Fruit fly (Drosophila melanogaster) whole organism, embryonic: ENCODE results near the gene CG5937.

Experiments used
- ATbp ChIP-seq: fragments of 200-800 bp; sonication (Bioruptor generic); optimal IDR thresholded peaks from 2 replicates; lab custom pipeline; 2017; ENCODE audit warnings: missing biosample characterization, mild to moderate bottlenecking, missing genetic modification characterization, missing genetic modification reagents
- Aef1 ChIP-seq: fragments of 200-800 bp; sonication (Bioruptor generic); IDR thresholded peaks from 3 replicates; pipeline ENCODE4 v1.3.6; 2022; ENCODE audit warnings: missing biosample characterization, missing genetic modification characterization
- Antp ChIP-seq: fragments of 200-800 bp; sonication (Bioruptor generic); optimal IDR thresholded peaks from 3 replicates; lab custom pipeline; 2016; ENCODE audit warnings: missing biosample characterization, missing genetic modification characterization
- Atf-2 ChIP-seq: fragments of 200-800 bp; sonication (Bioruptor generic); optimal IDR thresholded peaks from 2 replicates; lab custom pipeline; 2016; ENCODE audit warnings: missing biosample characterization, missing genetic modification characterization
- B-H1 ChIP-seq: fragments of 200-800 bp; sonication (Bioruptor generic); IDR thresholded peaks from 3 replicates; pipeline ENCODE4 v1.3.6; 2022; ENCODE audit warnings: missing biosample characterization, missing genetic modification characterization
- CG10366 ChIP-seq: fragments of 200-800 bp; sonication (Bioruptor generic); IDR thresholded peaks from 2 replicates; pipeline ENCODE4 v1.3.6; 2022; ENCODE audit warnings: missing biosample characterization, missing genetic modification characterization
- CG13894 ChIP-seq: fragments of 200-800 bp; sonication (Bioruptor generic); optimal IDR thresholded peaks from 3 replicates; lab custom pipeline; 2018; ENCODE audit warnings: missing biosample characterization, mild to moderate bottlenecking, missing genetic modification characterization, moderate library complexity
- CG14441 ChIP-seq: fragments of 200-800 bp; sonication (Bioruptor generic); IDR thresholded peaks from 2 replicates; pipeline ENCODE4 v1.3.6; 2022; ENCODE audit warnings: missing biosample characterization, missing genetic modification characterization
- CG15269 ChIP-seq: fragments of 200-800 bp; sonication (Bioruptor generic); optimal IDR thresholded peaks from 2 replicates; lab custom pipeline; 2018; ENCODE audit warnings: missing biosample characterization, mild to moderate bottlenecking, missing genetic modification characterization, moderate library complexity
- CG30403 ChIP-seq: fragments of 200-800 bp; sonication (Bioruptor generic); optimal IDR thresholded peaks from 3 replicates; lab custom pipeline; 2016; ENCODE audit warnings: missing biosample characterization, missing genetic modification characterization
- CG31441 ChIP-seq: fragments of 200-800 bp; sonication (Bioruptor generic); IDR thresholded peaks from 2 replicates; pipeline ENCODE4 v1.3.6; 2022; ENCODE audit warnings: missing biosample characterization, missing genetic modification characterization
- CG3847 ChIP-seq: fragments of 200-800 bp; sonication (Bioruptor generic); IDR thresholded peaks from 2 replicates; pipeline ENCODE4 v1.3.6; 2022; ENCODE audit warnings: missing biosample characterization, missing genetic modification characterization
- CG4730 ChIP-seq: fragments of 200-800 bp; sonication (Bioruptor generic); IDR thresholded peaks from 2 replicates; pipeline ENCODE4 v1.3.6; 2022; ENCODE audit warnings: missing biosample characterization, missing genetic modification characterization
- CG5245 ChIP-seq: fragments of 200-800 bp; sonication (Bioruptor generic); optimal IDR thresholded peaks from 3 replicates; lab custom pipeline; 2016; ENCODE audit warnings: missing biosample characterization, missing genetic modification characterization
- CG6175 ChIP-seq: fragments of 200-800 bp; sonication (Bioruptor generic); IDR thresholded peaks from 3 replicates; pipeline ENCODE4 v1.3.6; 2022; ENCODE audit warnings: missing biosample characterization, missing genetic modification characterization
- CG8388 ChIP-seq: fragments of 200-800 bp; sonication (Bioruptor generic); optimal IDR thresholded peaks from 2 replicates; lab custom pipeline; 2019; ENCODE audit warnings: missing biosample characterization, mild to moderate bottlenecking, missing genetic modification characterization, moderate library complexity
- Chrac-16 ChIP-seq: fragments of 200-800 bp; sonication (Bioruptor generic); optimal IDR thresholded peaks from 3 replicates; lab custom pipeline; 2016; ENCODE audit warnings: missing biosample characterization, missing genetic modification characterization
- Drgx ChIP-seq: fragments of 200-800 bp; sonication (Bioruptor generic); IDR thresholded peaks from 2 replicates; pipeline ENCODE4 v1.3.6; 2022; ENCODE audit warnings: missing biosample characterization, missing genetic modification characterization
- Ets65A ChIP-seq: fragments of 200-800 bp; sonication (Bioruptor generic); peaks from one replicate; lab custom pipeline; 2016; ENCODE audit warnings: missing biosample characterization, missing genetic modification characterization
- Fer3 ChIP-seq: fragments of 200-800 bp; sonication (Bioruptor generic); optimal IDR thresholded peaks from 2 replicates; lab custom pipeline; 2018; ENCODE audit warnings: missing biosample characterization, mild to moderate bottlenecking, missing genetic modification characterization, moderate library complexity
- H15 ChIP-seq: fragments of 200-800 bp; sonication (Bioruptor generic); IDR thresholded peaks from 3 replicates; pipeline ENCODE4 v1.3.6; 2022; ENCODE audit warnings: missing biosample characterization, missing genetic modification characterization
- Pdp1 ChIP-seq, 2 experiments: fragments of 200-800 bp; sonication (Bioruptor generic); optimal IDR thresholded peaks; 3 replicates each; lab custom pipeline; 2016; ENCODE audit warnings: missing biosample characterization in 2 of 2, missing genetic modification characterization in 2 of 2, mild to moderate bottlenecking in 1 of 2, moderate library complexity in 1 of 2
- Ssrp ChIP-seq: fragments of 200-800 bp; sonication (Bioruptor generic); optimal IDR thresholded peaks from 2 replicates; lab custom pipeline; 2018; ENCODE audit warnings: missing biosample characterization, mild to moderate bottlenecking, missing genetic modification characterization, moderate library complexity
- Xrp1 ChIP-seq: fragments of 200-800 bp; sonication (Bioruptor generic); IDR thresholded peaks from 2 replicates; pipeline ENCODE4 v1.3.6; 2022; ENCODE audit warnings: missing biosample characterization, missing genetic modification characterization
- ash1 ChIP-seq: fragments of 200-800 bp; sonication (Bioruptor generic); optimal IDR thresholded peaks from 2 replicates; lab custom pipeline; 2018; ENCODE audit warnings: missing biosample characterization, mild to moderate bottlenecking, missing genetic modification characterization
- bowl ChIP-seq: fragments of 200-800 bp; sonication (Bioruptor generic); IDR thresholded peaks from 2 replicates; pipeline ENCODE4 v1.3.6; 2022; ENCODE audit warnings: missing biosample characterization, missing genetic modification characterization
- dmrt99B ChIP-seq: fragments of 200-800 bp; sonication (Bioruptor generic); optimal IDR thresholded peaks from 2 replicates; lab custom pipeline; 2018; ENCODE audit warnings: missing biosample characterization, mild to moderate bottlenecking, missing genetic modification characterization, moderate library complexity
- esg ChIP-seq: fragments of 200-800 bp; sonication (Bioruptor generic); conservative IDR thresholded peaks from 2 replicates; pipeline ENCODE4 v1.3.6; 2022; ENCODE audit warnings: missing biosample characterization, missing genetic modification characterization
- eyg ChIP-seq: fragments of 200-800 bp; sonication (Bioruptor generic); optimal IDR thresholded peaks from 3 replicates; lab custom pipeline; 2016; ENCODE audit warnings: missing biosample characterization, missing genetic modification characterization
- fd64A ChIP-seq: fragments of 200-800 bp; sonication (Bioruptor generic); optimal IDR thresholded peaks from 3 replicates; lab custom pipeline; 2018; ENCODE audit warnings: missing biosample characterization, mild to moderate bottlenecking, missing genetic modification characterization
- hkb ChIP-seq, 2 experiments: fragments of 200-800 bp in 1 of 2; fragments of >200 bp in 1 of 2; sonication (Bioruptor generic) in 1 of 2; IDR thresholded peaks in 1 of 2; optimal IDR thresholded peaks in 1 of 2; 2 replicates each; pipeline versions ENCODE4 v1.3.6 to Lab custom; 2017 to 2022; ENCODE audit warnings: missing biosample characterization in 1 of 2, missing genetic modification characterization in 1 of 2
- lmd ChIP-seq: fragments of 200-800 bp; sonication (Bioruptor generic); IDR thresholded peaks from 2 replicates; pipeline ENCODE4 v1.3.6; 2022; ENCODE audit warnings: missing biosample characterization, missing genetic modification characterization
- nmo ChIP-seq: fragments of 200-800 bp; sonication (Bioruptor generic); optimal IDR thresholded peaks from 2 replicates; lab custom pipeline; 2018; ENCODE audit warnings: missing biosample characterization, mild to moderate bottlenecking, missing genetic modification characterization, moderate library complexity
- oc ChIP-seq: fragments of 200-800 bp; sonication (Bioruptor generic); optimal IDR thresholded peaks from 2 replicates; lab custom pipeline; 2018; ENCODE audit warnings: missing biosample characterization, mild to moderate bottlenecking, missing genetic modification characterization, moderate library complexity
- otp ChIP-seq: fragments of 200-800 bp; sonication (Bioruptor generic); IDR thresholded peaks from 3 replicates; pipeline ENCODE4, ENCODE4 v1.3.6; 2022; ENCODE audit warnings: missing biosample characterization, missing genetic modification characterization
- pum ChIP-seq: fragments of 200-800 bp; sonication (Bioruptor generic); optimal IDR thresholded peaks from 2 replicates; lab custom pipeline; 2016; ENCODE audit warnings: missing biosample characterization, missing genetic modification characterization
- row ChIP-seq: fragments of 200-800 bp; sonication (Bioruptor generic); IDR thresholded peaks from 3 replicates; pipeline ENCODE4 v1.3.6; 2022; ENCODE audit warnings: missing biosample characterization, missing genetic modification characterization
- sens ChIP-seq: fragments of 200-800 bp; sonication (Bioruptor generic); peaks from one replicate; lab custom pipeline; 2016; ENCODE audit warnings: missing biosample characterization, missing genetic modification characterization
- so ChIP-seq: fragments of 200-800 bp; sonication (Bioruptor generic); IDR thresholded peaks from 3 replicates; pipeline ENCODE4 v1.3.6; 2022; ENCODE audit warnings: missing biosample characterization, missing genetic modification characterization
- ttk ChIP-seq: fragments of 200-800 bp; sonication (Bioruptor generic); IDR thresholded peaks from 2 replicates; pipeline ENCODE4 v2.1.2; 2022; ENCODE audit warnings: missing biosample characterization, missing genetic modification characterization
- unpg ChIP-seq: fragments of 200-800 bp; sonication (Bioruptor generic); optimal IDR thresholded peaks from 3 replicates; lab custom pipeline; 2018; ENCODE audit warnings: missing biosample characterization, mild to moderate bottlenecking, missing genetic modification characterization, moderate library complexity
- vvl ChIP-seq: fragments of 200-800 bp; sonication (Bioruptor generic); IDR thresholded peaks from 2 replicates; pipeline ENCODE4 v1.3.6; 2022; ENCODE audit warnings: missing biosample characterization, missing genetic modification characterization

Gene CG5937

DNA sequence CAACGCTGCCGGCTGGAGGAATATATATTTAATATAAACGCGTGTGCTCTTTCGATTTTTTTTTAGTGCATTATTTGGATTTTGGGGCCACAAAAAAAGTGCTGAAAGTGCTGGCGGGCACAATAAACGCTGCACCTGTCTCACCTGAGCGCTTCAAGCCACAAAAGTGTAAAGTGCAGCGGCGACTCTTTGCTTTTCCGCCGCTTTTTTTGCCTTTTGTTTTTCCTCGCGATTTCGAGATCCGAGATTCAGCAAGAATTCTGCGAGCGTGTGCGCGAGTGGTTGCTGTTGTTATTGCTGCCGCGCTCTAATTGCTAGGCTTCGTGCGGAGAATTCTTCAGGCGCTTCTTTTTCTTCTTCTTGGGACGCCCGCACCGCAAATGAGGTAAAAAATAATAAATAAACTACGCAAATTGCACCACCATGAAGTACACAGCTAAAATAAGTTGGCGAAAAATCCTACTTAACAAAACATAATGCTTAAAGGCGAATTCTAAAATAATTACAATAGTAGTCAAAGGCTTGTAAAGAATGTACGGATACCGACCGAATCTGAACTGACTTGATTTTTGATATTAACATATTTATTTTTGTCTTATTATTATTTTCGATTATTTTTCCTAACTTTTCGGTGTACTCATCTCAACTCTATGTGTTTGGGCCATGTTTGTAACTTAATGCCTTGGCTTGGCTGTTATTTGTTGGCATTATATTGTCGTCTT, 11.3 kb downstream of the CG5937 start:
- TF ChIP-seq Drgx (GFP tag; lab: Robert Waterston, UW) (0 out of 2 replicates have a peak, but pooled peaks have one; percentile 7), CG6175 (no peak), Ets65A (GFP tag; lab: Kevin White, UChicago) (peak; percentile 31)

DNA sequence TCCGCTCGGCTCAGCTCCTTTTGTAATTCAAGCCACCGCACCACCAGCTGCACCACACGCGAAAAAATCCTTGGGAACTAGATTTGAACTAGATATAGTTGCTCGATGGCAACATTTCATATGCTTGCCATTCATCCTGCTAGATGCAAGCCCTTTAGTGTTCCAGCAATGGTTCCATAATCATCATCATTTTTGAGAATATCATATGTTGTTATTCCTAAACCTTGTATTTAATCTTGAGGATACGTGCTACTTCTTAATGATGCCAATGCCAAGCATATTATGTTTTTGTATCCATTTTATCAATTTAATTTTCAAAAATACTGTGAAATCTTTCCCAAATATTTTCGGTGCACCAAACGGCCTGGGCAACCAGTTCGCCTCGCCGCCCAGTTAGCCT, 13.1 kb downstream of the CG5937 start:
- TF ChIP-seq Drgx (GFP tag; lab: Robert Waterston, UW): peak; percentile 50; the same call in 1 of the 2 replicates
- no peak for TF ChIP-seq CG3847 (GFP tag; lab: Robert Waterston, UW)
- TF ChIP-seq, all 482 proteins: peak for 1

DNA sequence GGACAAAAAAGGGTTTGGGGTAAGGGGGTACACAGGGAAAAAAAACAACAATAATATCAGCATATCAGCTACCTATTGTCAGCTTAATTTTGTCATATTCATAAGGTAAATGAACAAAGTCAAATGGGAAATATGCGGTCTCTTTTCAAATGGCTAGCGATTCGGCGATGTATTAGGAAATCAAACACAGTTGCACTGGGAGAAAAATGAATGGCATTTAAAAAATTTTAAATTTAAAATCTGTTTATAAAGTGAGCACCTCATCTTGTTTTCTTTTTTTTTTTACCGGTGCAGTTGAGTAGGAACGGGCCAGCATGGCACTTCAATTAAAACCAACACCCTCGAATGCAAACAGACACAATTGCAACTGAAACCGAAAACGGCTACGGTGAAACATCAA, 14.2 kb downstream of the CG5937 start:
- TF ChIP-seq sens (GFP tag; lab: Kevin White, UChicago): peak; percentile 1
- no peak for TF ChIP-seq eyg (GFP tag; lab: Kevin White, UChicago)
- TF ChIP-seq, all 482 proteins: peak for 1

DNA sequence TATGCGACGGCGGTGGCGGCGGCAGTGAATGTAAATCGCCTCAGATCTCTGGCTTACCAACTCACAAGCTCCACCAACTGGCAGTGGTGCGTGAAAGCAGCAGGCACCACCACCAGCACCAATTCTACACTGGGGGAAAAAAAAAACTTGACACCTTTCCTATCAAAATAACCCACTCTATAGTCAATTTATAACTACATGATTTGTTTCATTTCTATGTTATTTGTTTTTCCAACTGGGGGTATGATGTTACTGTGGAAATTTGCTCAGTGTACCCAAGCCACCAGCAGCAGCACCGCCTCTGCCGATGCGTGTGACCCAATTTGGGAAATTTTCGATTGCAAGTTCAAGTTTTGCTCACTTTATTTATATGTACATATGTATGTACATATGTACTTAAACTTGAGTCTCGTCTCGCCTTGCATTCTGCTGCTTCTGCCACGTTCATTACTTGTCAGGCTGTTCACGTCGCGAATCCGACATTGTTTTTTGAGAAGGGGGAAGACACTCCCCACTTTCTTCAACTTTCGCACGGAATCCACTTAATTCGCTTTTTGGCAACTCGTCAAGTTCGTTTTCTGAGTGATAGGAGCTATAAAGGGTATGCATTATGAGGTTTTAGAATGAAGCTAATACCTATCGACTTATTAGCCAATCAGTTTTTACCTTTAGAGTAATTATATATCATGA, 19.5 kb downstream of the CG5937 start:
- TF ChIP-seq oc: peak; percentile 6
- peak; percentile 40; the same call in 1 of the 3 replicates for TF ChIP-seq Aef1 (GFP tag; lab: Robert Waterston, UW)
- peak; percentile 60; the same call in 1 of the 2 replicates for TF ChIP-seq Xrp1
- no peak for TF ChIP-seq CG13894 (tag; lab: Kevin White, UChicago)
- peak; percentile 78 for TF ChIP-seq vvl (GFP tag; lab: Robert Waterston, UW)
- TF ChIP-seq lmd (GFP tag; lab: Robert Waterston, UW): peak; percentile 45; the same call in 1 of the 2 replicates
- TF ChIP-seq B-H1 (GFP tag; lab: Robert Waterston, UW): peak; percentile 16; the same call in 1 of the 3 replicates
- TF ChIP-seq nmo (GFP tag; lab: Kevin White, UChicago): peak; percentile 14
- no peak for TF ChIP-seq fd64A (GFP tag; lab: Kevin White, UChicago)
- peak; percentile 3 for TF ChIP-seq pum (GFP tag; lab: Kevin White, UChicago)
- TF ChIP-seq hkb (optimal IDR thresholded peaks at IDR 0.05; lab: Kevin White, UChicago): no peak
- peak; percentile 47; the same call in 1 of the 2 replicates for TF ChIP-seq hkb (GFP tag; IDR thresholded peaks at IDR 0.05; lab: Robert Waterston, UW)
- TF ChIP-seq ash1: no peak
- TF ChIP-seq Ssrp: peak; percentile 21
- TF ChIP-seq CG8388 (GFP tag; lab: Kevin White, UChicago): peak; percentile 20
- no peak for TF ChIP-seq Fer3
- TF ChIP-seq CG31441 (GFP tag; lab: Robert Waterston, UW): peak; percentile 38; the same call in 1 of the 2 replicates
- TF ChIP-seq CG4730: no peak
- 0 out of 3 replicates have a peak, but pooled peaks have one; percentile 31 for TF ChIP-seq otp (GFP tag; lab: Robert Waterston, UW)
- peak; percentile 17 for TF ChIP-seq CG30403 (GFP tag; lab: Kevin White, UChicago)
- peak; percentile 43; the same call in 1 of the 2 replicates for TF ChIP-seq CG14441 (GFP tag; lab: Robert Waterston, UW)
- no peak for TF ChIP-seq bowl (GFP tag; lab: Robert Waterston, UW)
- TF ChIP-seq H15 (GFP tag; lab: Robert Waterston, UW): peak; percentile 59; the same call in 2 of the 3 replicates
- TF ChIP-seq ttk (GFP tag; lab: Robert Waterston, UW): peak; percentile 51
- TF ChIP-seq so (GFP tag; lab: Robert Waterston, UW): 0 out of 3 replicates have a peak, but pooled peaks have one; percentile 20
- peak; percentile 49 for TF ChIP-seq ATbp (GFP tag; lab: Kevin White, UChicago)
- TF ChIP-seq CG5245 (GFP tag; lab: Kevin White, UChicago): peak; percentile 27
- no peak for TF ChIP-seq Atf-2
- peak; percentile 8 for TF ChIP-seq CG15269 (tag; lab: Kevin White, UChicago)
- TF ChIP-seq Pdp1 (GFP tag; optimal IDR thresholded peaks at IDR 0.05; lab: Kevin White, UChicago): peak in 1 of 2 experiments; percentile 6
- no peak for TF ChIP-seq Chrac-16 (GFP tag; lab: Kevin White, UChicago)
- peak; percentile 16 for TF ChIP-seq Antp
- TF ChIP-seq Ets65A (GFP tag; lab: Kevin White, UChicago): peak; percentile 43
- TF ChIP-seq unpg (GFP tag; lab: Kevin White, UChicago): peak; percentile 1
- 0 out of 2 replicates have a peak, but pooled peaks have one; percentile 11 for TF ChIP-seq esg (GFP tag; lab: Robert Waterston, UW)
- peak; percentile 66 for TF ChIP-seq dmrt99B (tag; lab: Kevin White, UChicago)
- TF ChIP-seq CG10366: peak; percentile 46
- peak; percentile 37; the same call in 2 of the 3 replicates for TF ChIP-seq row
